Worm (Caenorhabditis elegans) whole organism, L4 larva: Measurements from ENCODE around the gene parp-2.

Source experiments
- D1046.2 ChIP-seq: fragments of 200-800 bp; sonication (Bioruptor generic); IDR thresholded peaks from 2 replicates; pipeline ENCODE4 v1.3.6; 2022; ENCODE audit warnings: missing genetic modification characterization, missing compliant biosample characterization
- F26F4.8 ChIP-seq: fragments of 200-800 bp; sonication (Bioruptor generic); conservative IDR thresholded peaks from 2 replicates; pipeline ENCODE4 v1.3.6; 2022; ENCODE audit warnings: missing genetic modification characterization, missing compliant biosample characterization
- R02D3.7 ChIP-seq: fragments of 150-350 bp; sonication (generic microtip); optimal IDR thresholded peaks from 3 replicates; lab custom pipeline; 2014; ENCODE audit warnings: missing biosample characterization, missing genetic modification characterization
- Y5F2A.4 ChIP-seq: fragments of 200-800 bp; sonication (Bioruptor generic); optimal IDR thresholded peaks from 2 replicates; lab custom pipeline; 2018; ENCODE audit warnings: mild to moderate bottlenecking, missing genetic modification characterization, missing compliant biosample characterization
- Y75B8A.6 ChIP-seq: fragments of 200-800 bp; sonication (Bioruptor generic); IDR thresholded peaks from 2 replicates; pipeline ENCODE4 v1.3.6; 2022; ENCODE audit warnings: missing genetic modification reagents, missing genetic modification characterization, missing compliant biosample characterization
- ZK546.5 ChIP-seq, 2 experiments: sonication (generic microtip); optimal IDR thresholded peaks; 2 replicates each; lab custom pipeline; 2017; ENCODE audit warnings: missing biosample characterization in 2 of 2, missing genetic modification characterization in 2 of 2
- aha-1 ChIP-seq: fragments of 150-350 bp; peaks from one replicate; lab custom pipeline; 2014; ENCODE audit warnings: missing biosample characterization, missing genetic modification characterization
- aly-2 ChIP-seq: sonication (generic microtip); optimal IDR thresholded peaks from 2 replicates; lab custom pipeline; 2018; ENCODE audit warnings: missing biosample characterization, missing genetic modification characterization
- ama-1 ChIP-seq: fragments of 150-350 bp; optimal IDR thresholded peaks from 2 replicates; lab custom pipeline; 2014; ENCODE audit warnings: inconsistent platforms, mixed read lengths
- arid-1 ChIP-seq: fragments of 200-800 bp; sonication (Bioruptor generic); conservative IDR thresholded peaks from 2 replicates; pipeline ENCODE4 v1.3.6; 2022; ENCODE audit warnings: missing genetic modification reagents, missing genetic modification characterization, missing compliant biosample characterization
- ceh-20 ChIP-seq: fragments of 200-800 bp; sonication (Bioruptor generic); IDR thresholded peaks from 2 replicates; pipeline ENCODE4 v1.3.6; 2022; ENCODE audit warnings: missing genetic modification reagents, missing genetic modification characterization, missing compliant biosample characterization
- ceh-32 ChIP-seq: sonication (generic microtip); optimal IDR thresholded peaks from 2 replicates; lab custom pipeline; 2016; ENCODE audit warnings: mild to moderate bottlenecking, missing genetic modification characterization, missing compliant biosample characterization; ENCODE audit not compliant: poor library complexity
- ceh-82 ChIP-seq: sonication (generic microtip); optimal IDR thresholded peaks from 2 replicates; lab custom pipeline; 2017; ENCODE audit warnings: missing biosample characterization, missing genetic modification characterization
- ces-1 ChIP-seq: fragments of 150-350 bp; sonication (generic microtip); optimal IDR thresholded peaks from 4 replicates; lab custom pipeline; 2014; ENCODE audit warnings: missing biosample characterization, missing genetic modification reagents, missing genetic modification characterization
- daf-12 ChIP-seq: fragments of 150-350 bp; optimal IDR thresholded peaks from 2 replicates; lab custom pipeline; 2014; ENCODE audit warnings: missing biosample characterization, missing genetic modification reagents, missing genetic modification characterization
- daf-16 ChIP-seq, 3 experiments: sonication (generic microtip); optimal IDR thresholded peaks; 2 replicates each; lab custom pipeline; 2016 to 2017; ENCODE audit warnings: missing genetic modification characterization in 3 of 3, missing genetic modification reagents in 3 of 3, mild to moderate bottlenecking in 2 of 3, missing compliant biosample characterization in 2 of 3, missing biosample characterization in 1 of 3, moderate library complexity in 1 of 3
- daf-19 ChIP-seq: fragments of 200-800 bp; sonication (Bioruptor generic); conservative IDR thresholded peaks from 2 replicates; pipeline ENCODE4 v1.3.6; 2022; ENCODE audit warnings: missing genetic modification characterization, missing compliant biosample characterization
- dmd-6 ChIP-seq: fragments of 200-800 bp; sonication (Bioruptor generic); IDR thresholded peaks from 2 replicates; pipeline ENCODE4 v1.3.6; 2022; ENCODE audit warnings: missing genetic modification reagents, missing genetic modification characterization, missing compliant biosample characterization
- dmd-8 ChIP-seq: fragments of 200-800 bp; sonication (Bioruptor generic); IDR thresholded peaks from 2 replicates; pipeline ENCODE4 v1.3.6; 2022; ENCODE audit warnings: missing genetic modification characterization, missing compliant biosample characterization
- egl-27 ChIP-seq: sonication (generic microtip); optimal IDR thresholded peaks from 3 replicates; lab custom pipeline; 2017; ENCODE audit warnings: missing biosample characterization, missing genetic modification reagents, missing genetic modification characterization
- fos-1 ChIP-seq: fragments of 150-350 bp; optimal IDR thresholded peaks from 2 replicates; lab custom pipeline; 2014; ENCODE audit warnings: missing biosample characterization, missing genetic modification characterization
- hif-1 ChIP-seq, 2 experiments: sonication (generic microtip); optimal IDR thresholded peaks; 2 replicates each; lab custom pipeline; 2016 to 2017; ENCODE audit warnings: missing compliant biosample characterization in 2 of 2, missing genetic modification characterization in 2 of 2, missing genetic modification reagents in 2 of 2, missing genotype in 2 of 2, mild to moderate bottlenecking in 1 of 2
- hlh-11 ChIP-seq: fragments of 200-800 bp; sonication (Bioruptor generic); optimal IDR thresholded peaks from 2 replicates; lab custom pipeline; 2018; ENCODE audit warnings: mild to moderate bottlenecking, missing genetic modification characterization, missing compliant biosample characterization
- hlh-30 ChIP-seq: sonication (generic microtip); optimal IDR thresholded peaks from 2 replicates; lab custom pipeline; 2017; ENCODE audit warnings: antibody characterized with exemption, mild to moderate bottlenecking, missing genetic modification characterization, missing compliant biosample characterization; ENCODE audit not compliant: insufficient read depth
- hmg-1.1 ChIP-seq: fragments of 200-800 bp; sonication (Bioruptor generic); IDR thresholded peaks from 2 replicates; pipeline ENCODE4 v1.3.6; 2022; ENCODE audit warnings: missing genetic modification reagents, missing genetic modification characterization, missing compliant biosample characterization
- jun-1 ChIP-seq: fragments of 150-350 bp; optimal IDR thresholded peaks from 2 replicates; lab custom pipeline; 2014; ENCODE audit warnings: missing biosample characterization, missing genetic modification reagents, missing genetic modification characterization
- lin-39 ChIP-seq: fragments of 150-350 bp; optimal IDR thresholded peaks from 2 replicates; lab custom pipeline; 2014; ENCODE audit warnings: missing biosample characterization, missing genetic modification reagents, missing genetic modification characterization
- madf-5 ChIP-seq, 2 experiments: fragments of 200-800 bp; sonication (Bioruptor generic); IDR thresholded peaks; 2 replicates each; pipeline ENCODE4 v1.3.6; 2022; ENCODE audit warnings: missing compliant biosample characterization in 2 of 2, missing genetic modification characterization in 2 of 2
- madf-9 ChIP-seq: fragments of 200-800 bp; sonication (Bioruptor generic); conservative IDR thresholded peaks from 2 replicates; pipeline ENCODE4 v1.3.6; 2022; ENCODE audit warnings: missing genetic modification reagents, missing genetic modification characterization, missing compliant biosample characterization
- mdt-29 ChIP-seq: fragments of 200-800 bp; sonication (Bioruptor generic); IDR thresholded peaks from 2 replicates; pipeline ENCODE4 v1.3.6; 2022; ENCODE audit warnings: missing genetic modification reagents, missing genetic modification characterization, missing compliant biosample characterization
- mxl-2 ChIP-seq: fragments of 200-800 bp; sonication (Bioruptor generic); conservative IDR thresholded peaks from 2 replicates; pipeline ENCODE4 v1.3.6; 2022; ENCODE audit warnings: missing genetic modification reagents, missing genetic modification characterization, missing compliant biosample characterization
- mxl-3 ChIP-seq: fragments of 200-800 bp; sonication (Bioruptor generic); optimal IDR thresholded peaks from 2 replicates; lab custom pipeline; 2018; ENCODE audit warnings: mild to moderate bottlenecking, missing genetic modification characterization, missing compliant biosample characterization
- nhr-102 ChIP-seq: sonication (generic microtip); optimal IDR thresholded peaks from 2 replicates; lab custom pipeline; 2016; ENCODE audit warnings: mild to moderate bottlenecking, missing genetic modification characterization, moderate library complexity, missing compliant biosample characterization
- nhr-11 ChIP-seq: fragments of 150-350 bp; optimal IDR thresholded peaks from 2 replicates; lab custom pipeline; 2014; ENCODE audit warnings: missing biosample characterization, missing genetic modification characterization
- nhr-111 ChIP-seq: fragments of 200-800 bp; sonication (Bioruptor generic); optimal IDR thresholded peaks from 2 replicates; lab custom pipeline; 2018; ENCODE audit warnings: mild to moderate bottlenecking, missing genetic modification characterization, missing compliant biosample characterization
- nhr-28 ChIP-seq: fragments of 150-350 bp; optimal IDR thresholded peaks from 2 replicates; lab custom pipeline; 2014; ENCODE audit warnings: missing biosample characterization, missing genetic modification characterization
- nhr-41 ChIP-seq: fragments of 200-800 bp; sonication (Bioruptor generic); IDR thresholded peaks from 2 replicates; pipeline ENCODE4 v1.3.6; 2022; ENCODE audit warnings: missing genetic modification reagents, missing genetic modification characterization, missing compliant biosample characterization
- nhr-42 ChIP-seq: fragments of 200-800 bp; sonication (Bioruptor generic); IDR thresholded peaks from 2 replicates; pipeline ENCODE4 v1.3.6; 2022; ENCODE audit warnings: missing genetic modification characterization, missing compliant biosample characterization
- nhr-48 ChIP-seq: sonication (generic microtip); optimal IDR thresholded peaks from 2 replicates; lab custom pipeline; 2016; ENCODE audit warnings: mild to moderate bottlenecking, missing genetic modification characterization, missing compliant biosample characterization
- nhr-77 ChIP-seq: fragments of 150-350 bp; optimal IDR thresholded peaks from 2 replicates; lab custom pipeline; 2014; ENCODE audit warnings: missing biosample characterization, missing genetic modification characterization
- pqm-1 ChIP-seq: sonication (generic microtip); optimal IDR thresholded peaks from 2 replicates; lab custom pipeline; 2017; ENCODE audit warnings: missing biosample characterization, missing genetic modification characterization
- saeg-2 ChIP-seq: fragments of 200-800 bp; sonication (Bioruptor generic); IDR thresholded peaks from 2 replicates; pipeline ENCODE4 v1.3.6; 2022; ENCODE audit warnings: missing genetic modification reagents, missing genetic modification characterization, missing compliant biosample characterization
- snpc-1.2 ChIP-seq: fragments of 200-800 bp; sonication (Bioruptor generic); IDR thresholded peaks from 2 replicates; pipeline ENCODE4 v1.3.6; 2022; ENCODE audit warnings: missing genetic modification reagents, missing genetic modification characterization, missing compliant biosample characterization
- snpc-4 ChIP-seq: fragments of 150-350 bp; optimal IDR thresholded peaks from 2 replicates; lab custom pipeline; 2014; ENCODE audit warnings: missing biosample characterization, missing genetic modification characterization
- spr-1 ChIP-seq: sonication (generic microtip); optimal IDR thresholded peaks from 2 replicates; lab custom pipeline; 2016; ENCODE audit warnings: mild to moderate bottlenecking, missing genetic modification characterization, missing compliant biosample characterization
- tag-97 ChIP-seq: fragments of 200-800 bp; sonication (Bioruptor generic); IDR thresholded peaks from 2 replicates; pipeline ENCODE4 v1.3.6; 2022; ENCODE audit warnings: missing genetic modification characterization, missing compliant biosample characterization
- unc-39 ChIP-seq: sonication (generic microtip); optimal IDR thresholded peaks from 2 replicates; lab custom pipeline; 2017; ENCODE audit warnings: missing biosample characterization, missing genetic modification characterization
- unc-62 ChIP-seq, 3 experiments: fragments of 150-350 bp in 1 of 3; sonication (generic microtip); optimal IDR thresholded peaks in 2 of 3; peaks in 1 of 3; 1 replicate in 1 of 3; 2 replicates in 2 of 3; lab custom pipeline; 2014 to 2017; ENCODE audit warnings: missing biosample characterization in 3 of 3, missing genetic modification characterization in 3 of 3, missing genetic modification reagents in 3 of 3, missing genotype in 1 of 3
- zfp-3 ChIP-seq: fragments of 200-800 bp; sonication (Bioruptor generic); conservative IDR thresholded peaks from 2 replicates; pipeline ENCODE4 v1.3.6; 2022; ENCODE audit warnings: missing genetic modification reagents, missing genetic modification characterization, missing compliant biosample characterization
- zip-11 ChIP-seq: fragments of 200-800 bp; sonication (Bioruptor generic); IDR thresholded peaks from 2 replicates; pipeline ENCODE4 v1.3.6; 2022; ENCODE audit warnings: missing genetic modification characterization, missing compliant biosample characterization
- ztf-11 ChIP-seq: fragments of 150-350 bp; optimal IDR thresholded peaks from 2 replicates; lab custom pipeline; 2014; ENCODE audit warnings: missing biosample characterization, missing genetic modification characterization
- ztf-7 ChIP-seq: fragments of 150-350 bp; optimal IDR thresholded peaks from 2 replicates; lab custom pipeline; 2014; ENCODE audit warnings: missing biosample characterization, missing genetic modification characterization

Gene parp-2

ce11 chrII:9621121-9621520, 28.3 kb downstream of the parp-2 start (continued):
- TF ChIP-seq dmd-8 (GFP tag; lab: Robert Waterston, UW) (no peak), ceh-20 (GFP tag; lab: Robert Waterston, UW) (no peak; the same call in 1 of the 2 replicates), fos-1 (no peak), unc-39 (tag; lab: Kevin White, UChicago) (no peak), zfp-3 (GFP tag; lab: Robert Waterston, UW) (no peak), nhr-28 (tag; lab: Kevin White, UChicago) (peak; percentile 37), hif-1 (tag; optimal IDR thresholded peaks at IDR 0.05; lab: Kevin White, UChicago) (no peak), egl-27 (tag; lab: Kevin White, UChicago) (no peak), madf-9 (GFP tag; lab: Robert Waterston, UW) (no peak), Y75B8A.6 (GFP tag; lab: Robert Waterston, UW) (no peak), nhr-48 (no peak), jun-1 (tag; lab: Kevin White, UChicago) (no peak), madf-5 (GFP tag; IDR thresholded peaks at IDR 0.05; lab: Robert Waterston, UW) (no peak), aly-2 (tag; lab: Kevin White, UChicago) (no peak), R02D3.7 (no peak), hlh-11 (tag; lab: Kevin White, UChicago) (peak; percentile 60), nhr-77 (tag; lab: Kevin White, UChicago) (no peak), hlh-30 (peak; percentile 19), Y5F2A.4 (no peak), unc-62 (GFP tag; optimal IDR thresholded peaks at IDR 0.05 in 1 of 2; lab: Kevin White, UChicago) (peak in 1 of 2 experiments; percentile 71), unc-62 (tag; optimal IDR thresholded peaks at IDR 0.05; lab: Kevin White, UChicago) (no peak), nhr-111 (GFP tag; lab: Kevin White, UChicago) (no peak), snpc-1.2 (GFP tag; lab: Robert Waterston, UW) (no peak), D1046.2 (GFP tag; lab: Robert Waterston, UW) (no peak), hmg-1.1 (GFP tag; lab: Robert Waterston, UW) (no peak), ama-1 (lab: Kevin White, UChicago) (peak; percentile 26), nhr-42 (GFP tag; lab: Robert Waterston, UW) (no peak), nhr-11 (tag; lab: Kevin White, UChicago) (peak; percentile 67), mxl-2 (no peak), nhr-41 (GFP tag; lab: Robert Waterston, UW) (no peak), mxl-3 (no peak), arid-1 (GFP tag; lab: Robert Waterston, UW) (no peak), ceh-32 (no peak), ces-1 (GFP tag; lab: Kevin White, UChicago) (no peak), ceh-82 (no peak), zip-11 (GFP tag; lab: Robert Waterston, UW) (no peak), mdt-29 (GFP tag; lab: Robert Waterston, UW) (no peak), spr-1 (no peak), aha-1 (tag; lab: Kevin White, UChicago) (peak; percentile 96), ztf-7 (tag; lab: Kevin White, UChicago) (no peak), tag-97 (GFP tag; lab: Robert Waterston, UW) (no peak), dmd-6 (GFP tag; lab: Robert Waterston, UW) (peak; percentile 16; the same call in 1 of the 2 replicates), ZK546.5 (tag; optimal IDR thresholded peaks at IDR 0.05; lab: Kevin White, UChicago) (no peak), daf-19 (GFP tag; lab: Robert Waterston, UW) (no peak), ztf-11 (no peak), daf-16 (GFP tag; optimal IDR thresholded peaks at IDR 0.05; lab: Kevin White, UChicago) (peak in 1 of 2 experiments; percentile 50), daf-16 (tag; optimal IDR thresholded peaks at IDR 0.05; lab: Kevin White, UChicago) (no peak), lin-39 (tag; lab: Kevin White, UChicago) (no peak), snpc-4 (no peak), nhr-102 (tag; lab: Kevin White, UChicago) (no peak), pqm-1 (no peak), F26F4.8 (GFP tag; lab: Robert Waterston, UW) (no peak), daf-12 (tag; lab: Kevin White, UChicago) (no peak), saeg-2 (GFP tag; lab: Robert Waterston, UW) (no peak)
